Fruit fly (Drosophila melanogaster): ENCODE measurements around the gene CG32801.

The CG32801 gene

dm6 chrX:1877107-1877736 lies 25.8 kb downstream of the CG32801 start, which contains the start of the genes CG14817 and CG14805:
TSS of gene CG14817 (minus strand) at chrX:1877270.
TSS of gene CG14805 (plus strand) at chrX:1877317.
- TF ChIP-seq CG17801 (GFP tag; optimal IDR thresholded peaks at IDR 0.05; ENCODE audit: partially characterized antibody) = peak; percentile 93

- no peak for TF ChIP-seq CG17801 (GFP tag; optimal IDR thresholded peaks at IDR 0.05; ENCODE audit: partially characterized antibody)
Measured at dm6 chrX:1873515-1874126, 29.4 kb downstream of the CG32801 start, which contains the start of the genes Pgam5 and Vps26. TSS of gene Pgam5 (minus strand) at chrX:1873565. TSS of gene Vps26 (plus strand) at chrX:1873853.

dm6 chrX:1868586-1869111 lies 34.3 kb downstream of the CG32801 start, which contains the start of the genes CG14803 and Pex5:
TSS of gene CG14803 (plus strand) at chrX:1868870.
TSS of gene Pex5 (minus strand) at chrX:1869061.
- peak; percentile 26 for TF ChIP-seq CG17801 (GFP tag; optimal IDR thresholded peaks at IDR 0.05; ENCODE audit: partially characterized antibody)

- no peak for TF ChIP-seq CG17801 (GFP tag; optimal IDR thresholded peaks at IDR 0.05; ENCODE audit: partially characterized antibody)
Measured at dm6 chrX:1865673-1866072, 37.3 kb downstream of the CG32801 start, which contains the start of the genes Gcna and MED18. TSS of gene Gcna (minus strand) at chrX:1865835. TSS of gene MED18 (plus strand) at chrX:1865909.

- TF ChIP-seq CG17801 (GFP tag; optimal IDR thresholded peaks at IDR 0.05; ENCODE audit: partially characterized antibody) = peak; percentile 82
Measured at dm6 chrX:1861620-1862184, 41.3 kb downstream of the CG32801 start, which contains the start of gene deltaCOP. TSS of gene deltaCOP (minus strand) at chrX:1861790.

dm6 chrX:1858867-1859266 lies 44.1 kb downstream of the CG32801 start, which contains the start of gene Lamtor5:
TSS of gene Lamtor5 (minus strand) at chrX:1858971.
- TF ChIP-seq CG17801 (GFP tag; optimal IDR thresholded peaks at IDR 0.05; ENCODE audit: partially characterized antibody) = peak; percentile 62

- TF ChIP-seq CG17801 (GFP tag; optimal IDR thresholded peaks at IDR 0.05; ENCODE audit: partially characterized antibody) = no peak
Measured at dm6 chrX:1856605-1857004, 46.4 kb downstream of the CG32801 start.

dm6 chrX:1854873-1855272 lies 48.1 kb downstream of the CG32801 start:
- TF ChIP-seq CG17801 (GFP tag; optimal IDR thresholded peaks at IDR 0.05; ENCODE audit: partially characterized antibody) = no peak

- TF ChIP-seq CG17801 (GFP tag; optimal IDR thresholded peaks at IDR 0.05; ENCODE audit: partially characterized antibody) = no peak
Measured at dm6 chrX:1854070-1854469, 48.9 kb downstream of the CG32801 start.
